Worm (Caenorhabditis elegans): ENCODE measurements around the gene dnj-2.

- TF ChIP-seq ceh-13 (GFP tag; optimal IDR thresholded peaks at IDR 0.05) (no peak), ama-1 (optimal IDR thresholded peaks at IDR 0.05) (no peak), tbx-11 (GFP tag; IDR thresholded peaks at IDR 0.05) (no peak)
Measured at ce11 chrIV:11349747-11350146, 36.0 kb upstream of the dnj-2 start.

All from whole organism, early embryonic.